Worm (Caenorhabditis elegans): ENCODE measurements around the gene T13C2.2.

DNA sequence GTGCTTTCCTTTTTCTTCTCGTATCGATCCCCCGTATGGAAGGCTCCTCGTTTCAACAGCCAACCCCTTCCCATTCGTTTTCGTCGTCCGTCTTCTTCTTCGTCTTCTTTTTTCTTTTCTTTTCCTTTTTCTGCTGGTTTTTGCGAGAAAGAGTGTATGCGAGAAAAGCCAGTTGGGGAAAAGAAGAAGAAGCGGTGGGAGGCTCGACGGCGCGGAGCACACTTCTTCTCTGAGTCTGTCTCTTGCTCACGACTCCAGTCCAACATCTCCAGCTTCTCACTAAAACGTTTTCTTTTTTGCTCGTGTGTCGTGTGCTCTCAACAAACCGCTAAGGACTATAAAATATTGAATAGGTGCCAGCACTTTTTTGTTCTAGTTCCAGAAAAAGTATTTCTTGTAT lies 16.5 kb downstream of the T13C2.2 start:
- no peak for TF ChIP-seq Y79H2A.3 (GFP tag; conservative IDR thresholded peaks at IDR 0.05)
- TF ChIP-seq mes-4 (tag; optimal IDR thresholded peaks at IDR 0.05): no peak
- TF ChIP-seq Y67H2A.10 (GFP tag; conservative IDR thresholded peaks at IDR 0.05): no peak
- TF ChIP-seq sptf-2 (GFP tag; optimal IDR thresholded peaks at IDR 0.05): no peak
- TF ChIP-seq ama-1 (optimal IDR thresholded peaks at IDR 0.05): no peak
- TF ChIP-seq ama-1 (GFP tag; optimal IDR thresholded peaks at IDR 0.05): no peak
- TF ChIP-seq snpc-4 (GFP tag; optimal IDR thresholded peaks at IDR 0.05): no peak
- no peak for TF ChIP-seq snpc-4 (tag; optimal IDR thresholded peaks at IDR 0.05)
- TF ChIP-seq tbx-9 (tag; optimal IDR thresholded peaks at IDR 0.05; ENCODE audit: borderline replicate concordance): no peak
